Fruit fly (Drosophila melanogaster) whole organism, pupa: ENCODE measurements around the gene Ubx.

Experiments used
- CG10348 ChIP-seq: fragments of 200-800 bp; sonication (Bioruptor generic); IDR thresholded peaks from 2 replicates; pipeline ENCODE4 v1.3.6; 2022; ENCODE audit warnings: missing biosample characterization, missing genetic modification characterization
- CG13204 ChIP-seq: fragments of 200-800 bp; sonication (Bioruptor generic); optimal IDR thresholded peaks from 2 replicates; lab custom pipeline; 2018; ENCODE audit warnings: missing biosample characterization, mild to moderate bottlenecking, missing genetic modification characterization, moderate library complexity
- CG32121 ChIP-seq: fragments of 200-800 bp; sonication (Bioruptor generic); IDR thresholded peaks from 2 replicates; pipeline ENCODE4 v1.3.6; 2022; ENCODE audit warnings: missing biosample characterization, missing genetic modification characterization
- CG8301 ChIP-seq: fragments of 200-800 bp; sonication (Bioruptor generic); optimal IDR thresholded peaks from 2 replicates; lab custom pipeline; 2018; ENCODE audit warnings: missing biosample characterization, mild to moderate bottlenecking, missing genetic modification characterization
- CG9948 ChIP-seq: fragments of 200-800 bp; sonication (Bioruptor generic); optimal IDR thresholded peaks from 2 replicates; lab custom pipeline; 2018; ENCODE audit warnings: missing biosample characterization, mild to moderate bottlenecking, missing genetic modification characterization, moderate library complexity
- EcR ChIP-seq: fragments of 200-800 bp; sonication (Bioruptor generic); optimal IDR thresholded peaks from 3 replicates; lab custom pipeline; 2019; ENCODE audit warnings: missing biosample characterization, missing genetic modification characterization, mild to moderate bottlenecking, moderate library complexity, missing genetic modification reagents
- Pif1B ChIP-seq: fragments of 200-800 bp; sonication (Bioruptor generic); optimal IDR thresholded peaks from 3 replicates; lab custom pipeline; 2016; ENCODE audit warnings: missing biosample characterization, missing genetic modification characterization
- Snoo ChIP-seq: fragments of 200-800 bp; sonication (Bioruptor generic); optimal IDR thresholded peaks from 3 replicates; lab custom pipeline; 2017; ENCODE audit warnings: missing biosample characterization, mild to moderate bottlenecking, missing genetic modification characterization, inconsistent platforms
- rn ChIP-seq: fragments of 200-800 bp; sonication (Bioruptor generic); IDR thresholded peaks from 2 replicates; pipeline ENCODE4 v1.3.6; 2022; ENCODE audit warnings: missing biosample characterization, missing genetic modification characterization

DNA sequence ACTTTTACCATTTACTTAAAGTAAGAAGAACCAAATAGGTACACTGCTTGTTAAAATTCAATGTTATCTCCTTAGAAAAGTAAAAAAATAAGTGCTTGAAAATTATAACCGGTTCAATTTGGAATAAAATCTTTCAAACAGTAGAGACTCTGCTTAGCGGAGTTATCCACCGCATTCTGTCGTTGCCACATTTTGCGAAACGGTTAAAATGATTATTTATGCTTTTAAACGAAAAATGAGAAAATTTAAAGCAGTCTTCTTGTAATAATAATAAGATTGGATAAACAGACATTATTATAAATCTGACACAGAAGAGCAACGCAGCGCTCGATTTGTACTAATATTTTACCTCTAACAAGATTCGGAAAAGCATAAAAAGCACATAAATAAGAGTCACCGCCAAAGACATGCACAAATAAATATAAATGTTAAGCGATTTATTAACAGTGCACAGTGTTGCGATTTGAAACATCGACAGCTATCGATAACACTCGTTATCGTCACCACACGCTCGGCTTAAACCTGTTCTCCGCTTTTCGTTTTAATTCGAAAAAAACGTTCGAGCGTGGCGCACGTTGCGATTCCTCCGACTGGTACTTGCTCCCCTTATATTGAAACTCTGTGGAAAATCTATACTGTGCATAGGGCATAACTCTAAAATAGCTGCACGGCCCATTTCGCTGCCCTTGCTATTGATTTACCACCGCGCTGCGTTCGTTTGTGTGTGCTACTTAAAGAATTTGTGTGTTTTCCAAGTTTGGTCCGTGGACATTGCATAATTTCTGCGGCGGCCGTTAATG is 109.3 kb downstream of the Ubx start, which contains the start of gene Fas1:
- TF ChIP-seq CG13204 (GFP tag; lab: Kevin White, UChicago) (no peak), CG10348 (GFP tag; lab: Robert Waterston, UW) (no peak), CG32121 (no peak), Snoo (no peak), rn (GFP tag; lab: Robert Waterston, UW) (no peak), CG8301 (tag; lab: Kevin White, UChicago) (no peak), Pif1B (no peak), CG9948 (no peak), EcR (GFP tag; lab: Kevin White, UChicago) (no peak)
